Worm (Caenorhabditis elegans) whole organism, midembryonic: Measurements from ENCODE around the gene F30B5.11.

Source experiments
- T22C8.4 ChIP-seq: fragments of 200-800 bp; sonication (Bioruptor generic); IDR thresholded peaks from 2 replicates; pipeline ENCODE4 v1.3.6; 2022; ENCODE audit warnings: missing genetic modification characterization, missing compliant biosample characterization
- klf-2 ChIP-seq: fragments of 200-800 bp; sonication (Bioruptor generic); conservative IDR thresholded peaks from 2 replicates; pipeline ENCODE4 v1.3.6; 2022; ENCODE audit warnings: missing genetic modification reagents, missing genetic modification characterization, missing compliant biosample characterization
- med-1 ChIP-seq: sonication (generic microtip); optimal IDR thresholded peaks from 2 replicates; lab custom pipeline; 2017; ENCODE audit warnings: missing genetic modification characterization, mild to moderate bottlenecking, missing compliant biosample characterization, antibody characterized with exemption, missing genetic modification reagents; ENCODE audit not compliant: insufficient read depth
- ref-1 ChIP-seq: fragments of 200-800 bp; sonication (Bioruptor generic); conservative IDR thresholded peaks from 2 replicates; pipeline ENCODE4 v1.3.6; 2022; ENCODE audit warnings: missing genetic modification reagents, missing genetic modification characterization, missing compliant biosample characterization
- tab-1 ChIP-seq: fragments of 200-800 bp; sonication (Bioruptor generic); IDR thresholded peaks from 2 replicates; pipeline ENCODE4 v1.3.6; 2022; ENCODE audit warnings: missing genetic modification characterization, missing compliant biosample characterization
- ztf-23 ChIP-seq: fragments of 200-800 bp; sonication (Bioruptor generic); IDR thresholded peaks from 2 replicates; pipeline ENCODE4 v1.3.6; 2022; ENCODE audit warnings: missing genetic modification reagents, missing genetic modification characterization, missing compliant biosample characterization
- ztf-29 ChIP-seq: fragments of 200-800 bp; sonication (Bioruptor generic); IDR thresholded peaks from 2 replicates; pipeline ENCODE4 v1.3.6; 2022; ENCODE audit warnings: missing genetic modification reagents, missing genetic modification characterization, missing compliant biosample characterization

- no peak for TF ChIP-seq ztf-29 (GFP tag; lab: Robert Waterston, UW)
- no peak for TF ChIP-seq med-1 (GFP tag; lab: Kevin White, UChicago)
- TF ChIP-seq ref-1 (GFP tag; lab: Robert Waterston, UW) = no peak
- no peak for TF ChIP-seq T22C8.4 (GFP tag; lab: Robert Waterston, UW)
- TF ChIP-seq ztf-23 (GFP tag; lab: Robert Waterston, UW) = no peak
- no peak for TF ChIP-seq tab-1 (GFP tag; lab: Robert Waterston, UW)
- 0 out of 2 replicates have a peak, but pooled peaks have one; percentile 37 for TF ChIP-seq klf-2 (GFP tag; lab: Robert Waterston, UW)
These were observed 35.2 kb upstream of the F30B5.11 start for ce11 chrIV:4254989-4255582.
